Fruit fly (Drosophila melanogaster): ENCODE data around the gene CG13855.

The CG13855 gene

DNA sequence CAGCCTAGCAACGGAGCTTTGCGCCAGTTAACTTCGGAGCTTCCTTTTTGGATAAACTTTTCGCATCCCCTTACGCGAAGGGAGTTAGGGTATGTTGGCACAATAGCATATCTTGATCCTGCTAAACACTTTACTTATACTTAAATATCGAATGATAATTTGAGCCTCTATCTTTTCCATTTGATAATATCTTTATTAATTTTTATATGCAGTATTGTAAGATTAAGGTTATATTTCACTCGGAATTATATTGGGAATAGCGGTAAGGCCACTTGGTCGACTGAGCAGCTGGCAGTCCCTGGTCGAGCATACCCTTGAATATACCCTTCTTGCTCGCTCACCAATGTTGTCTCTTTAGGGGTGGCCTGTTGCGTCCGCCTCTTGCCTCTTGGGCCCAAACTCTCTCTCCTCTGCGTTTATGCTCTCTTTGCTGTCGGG, 36.9 kb upstream of the CG13855 start (continued):
- TF ChIP-seq CG13894 (tag; optimal IDR thresholded peaks at IDR 0.05) (no peak), dysf (GFP tag; IDR thresholded peaks at IDR 0.05) (peak; percentile 82), bcd (GFP tag; optimal IDR thresholded peaks at IDR 0.05) (peak; percentile 65), crol (GFP tag; IDR thresholded peaks at IDR 0.05) (no peak), dan (GFP tag; IDR thresholded peaks at IDR 0.05) (no peak), tna (GFP tag; IDR thresholded peaks at IDR 0.05; ENCODE audit: partially characterized antibody) (no peak), CG14710 (tag; optimal IDR thresholded peaks at IDR 0.05) (peak; percentile 7), mam (GFP tag; optimal IDR thresholded peaks at IDR 0.05) (peak; percentile 71), pan (optimal IDR thresholded peaks at IDR 0.05) (peak in 1 of 2 experiments; percentile 31), pan (GFP tag; optimal IDR thresholded peaks at IDR 0.05 in 1 of 2, IDR thresholded peaks at IDR 0.05 in 1 of 2) (peak in 1 of 2 experiments; percentile 82), p53 (GFP tag; optimal IDR thresholded peaks at IDR 0.05) (no peak), GATAe (GFP tag; conservative IDR thresholded peaks at IDR 0.05) (peak; percentile 13; the same call in 1 of the 2 replicates), CG30403 (GFP tag; optimal IDR thresholded peaks at IDR 0.05) (peak; percentile 75), HLH3B (GFP tag; IDR thresholded peaks at IDR 0.05) (peak; percentile 83), so (GFP tag; IDR thresholded peaks at IDR 0.05) (peak; percentile 77; the same call in 2 of the 3 replicates), tup (GFP tag; optimal IDR thresholded peaks at IDR 0.05) (no peak), CG10366 (GFP tag; IDR thresholded peaks at IDR 0.05) (peak; percentile 76), ssp (GFP tag; IDR thresholded peaks at IDR 0.05) (no peak), CG43689 (GFP tag; IDR thresholded peaks at IDR 0.05) (peak; percentile 28; the same call in 1 of the 2 replicates), rib (GFP tag; IDR thresholded peaks at IDR 0.05) (no peak), ind (GFP tag; optimal IDR thresholded peaks at IDR 0.05) (peak; percentile 63), CG15269 (tag; optimal IDR thresholded peaks at IDR 0.05) (peak; percentile 66), CG15011 (GFP tag; optimal IDR thresholded peaks at IDR 0.05) (peak; percentile 57), CG12155 (GFP tag; optimal IDR thresholded peaks at IDR 0.05) (peak; percentile 44), Aef1 (GFP tag; IDR thresholded peaks at IDR 0.05) (peak; percentile 84), CG13296 (GFP tag; optimal IDR thresholded peaks at IDR 0.05) (peak; percentile 59), gem (tag; optimal IDR thresholded peaks at IDR 0.05) (peak; percentile 76), CG2678 (tag; optimal IDR thresholded peaks at IDR 0.05) (peak; percentile 79), Nf-YA (GFP tag; IDR thresholded peaks at IDR 0.05) (peak; percentile 44; the same call in 1 of the 2 replicates), Fer1 (GFP tag; optimal IDR thresholded peaks at IDR 0.05) (peak; percentile 74), corto (GFP tag; optimal IDR thresholded peaks at IDR 0.05) (peak; percentile 69), Atf6 (GFP tag; IDR thresholded peaks at IDR 0.05) (peak; percentile 91), Dbx (GFP tag; IDR thresholded peaks at IDR 0.05) (peak; percentile 82), al (GFP tag; IDR thresholded peaks at IDR 0.05) (peak; percentile 60; the same call in 1 of the 2 replicates), Antp (GFP tag; optimal IDR thresholded peaks at IDR 0.05) (peak; percentile 12), CG12769 (tag; optimal IDR thresholded peaks at IDR 0.05) (no peak)

DNA sequence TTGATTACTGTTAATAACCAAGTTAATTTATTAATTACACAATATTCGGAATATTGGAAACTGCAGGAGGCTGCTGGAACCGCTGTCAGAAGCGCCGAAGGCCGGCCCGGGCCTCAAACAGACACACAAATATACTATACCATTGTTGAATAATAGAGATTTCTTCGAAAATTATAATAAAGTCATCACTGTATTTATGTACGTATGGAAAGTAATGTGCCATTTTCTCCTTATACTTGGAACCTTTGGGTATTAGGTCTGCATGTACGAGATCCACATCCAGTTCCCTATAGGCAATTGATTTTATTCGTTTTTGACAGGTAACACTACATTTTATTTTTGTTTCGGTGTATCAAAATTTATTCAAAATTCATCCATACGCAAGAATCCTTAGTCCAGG, 33.2 kb upstream of the CG13855 start, which contains the start of gene CG7069:
CG7069 (plus strand) TSS at position 301 of the 400 bp plus-strand sequence.
- TF ChIP-seq CG7928 (GFP tag; optimal IDR thresholded peaks at IDR 0.05) (no peak), kni (GFP tag; optimal IDR thresholded peaks at IDR 0.05) (no peak), sens (GFP tag) (peak; percentile 0), Atf3 (GFP tag; optimal IDR thresholded peaks at IDR 0.05) (no peak), Pdp1 (GFP tag; optimal IDR thresholded peaks at IDR 0.05) (no peak), ham (GFP tag; IDR thresholded peaks at IDR 0.05) (no peak)
